Fruit fly (Drosophila melanogaster): Measurements from ENCODE around the gene CG10588.

Gene CG10588

dm6 chr3L:20944180-20944579 is 12.6 kb upstream of the CG10588 start (continued):
- TF ChIP-seq Doc3 (GFP tag; IDR thresholded peaks at IDR 0.05; ENCODE audit: partially characterized antibody) (no peak), Oaz (GFP tag; IDR thresholded peaks at IDR 0.05) (no peak), zen2 (GFP tag; IDR thresholded peaks at IDR 0.05; ENCODE audit: partially characterized antibody) (no peak), CG16813 (GFP tag; IDR thresholded peaks at IDR 0.05; ENCODE audit: partially characterized antibody) (no peak), Ravus (GFP tag; IDR thresholded peaks at IDR 0.05) (no peak), dimm (GFP tag; IDR thresholded peaks at IDR 0.05) (no peak), run (tag; optimal IDR thresholded peaks at IDR 0.05) (no peak), CG1602 (GFP tag; optimal IDR thresholded peaks at IDR 0.05) (no peak), CG15514 (GFP tag; optimal IDR thresholded peaks at IDR 0.05) (no peak), CG4820 (GFP tag; optimal IDR thresholded peaks at IDR 0.05) (no peak), Rx (GFP tag; IDR thresholded peaks at IDR 0.05) (no peak), Pdp1 (GFP tag; optimal IDR thresholded peaks at IDR 0.05) (no peak), CG17328 (GFP tag; IDR thresholded peaks at IDR 0.05) (no peak), CG12299 (tag; optimal IDR thresholded peaks at IDR 0.05) (no peak), fru (optimal IDR thresholded peaks at IDR 0.05) (no peak), CG10543 (GFP tag; optimal IDR thresholded peaks at IDR 0.05) (no peak), rib (GFP tag; IDR thresholded peaks at IDR 0.05) (no peak), fd102C (GFP tag; optimal IDR thresholded peaks at IDR 0.05) (peak; percentile 47), CG3995 (GFP tag; optimal IDR thresholded peaks at IDR 0.05) (no peak), CG2875 (GFP tag; optimal IDR thresholded peaks at IDR 0.05) (peak; percentile 42), CG8924 (tag; optimal IDR thresholded peaks at IDR 0.05) (peak; percentile 43), CG5953 (GFP tag; IDR thresholded peaks at IDR 0.05) (no peak), CG8765 (GFP tag; IDR thresholded peaks at IDR 0.05) (no peak), wek (GFP tag; optimal IDR thresholded peaks at IDR 0.05) (peak; percentile 66), Neu2 (GFP tag; optimal IDR thresholded peaks at IDR 0.05; ENCODE audit: borderline replicate concordance) (no peak), ken (GFP tag; IDR thresholded peaks at IDR 0.05) (no peak), CG3726 (GFP tag; IDR thresholded peaks at IDR 0.05) (no peak), row (GFP tag; IDR thresholded peaks at IDR 0.05) (no peak), klu (GFP tag; IDR thresholded peaks at IDR 0.05) (no peak), kah (GFP tag; optimal IDR thresholded peaks at IDR 0.05) (no peak), NC2α (GFP tag; optimal IDR thresholded peaks at IDR 0.05) (no peak)

DNA sequence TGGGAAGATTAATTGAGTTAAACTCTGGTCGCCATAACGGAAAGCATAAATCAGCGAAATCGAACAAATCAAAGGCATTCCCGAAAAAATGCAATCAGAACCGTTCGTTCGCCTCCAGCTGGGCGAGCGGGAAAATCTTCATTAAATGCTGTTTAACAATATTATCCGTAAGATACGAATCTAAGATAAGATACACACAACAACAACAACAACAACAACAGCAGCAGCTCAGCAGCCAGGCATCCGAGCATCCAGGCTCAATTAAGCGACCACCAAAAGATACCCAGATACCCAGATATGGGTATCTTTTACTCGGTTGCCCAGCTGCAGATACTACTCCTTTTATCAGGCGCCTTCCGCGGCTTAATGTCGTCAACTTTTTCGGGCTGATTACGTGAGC is 10.7 kb upstream of the CG10588 start:
- peak; percentile 52 for TF ChIP-seq Ets65A (GFP tag)
- no peak for TF ChIP-seq CG2712 (tag; optimal IDR thresholded peaks at IDR 0.05)
- TF ChIP-seq CG14441 (GFP tag; IDR thresholded peaks at IDR 0.05), result no peak
- TF ChIP-seq pita (GFP tag; optimal IDR thresholded peaks at IDR 0.05), result no peak
- no peak for TF ChIP-seq pfk (GFP tag; optimal IDR thresholded peaks at IDR 0.05)
- no peak for TF ChIP-seq sens (GFP tag)
- no peak for TF ChIP-seq NC2β (GFP tag; optimal IDR thresholded peaks at IDR 0.05)
- no peak for TF ChIP-seq pan (optimal IDR thresholded peaks at IDR 0.05)
- no peak for TF ChIP-seq pan (GFP tag; optimal IDR thresholded peaks at IDR 0.05 in 1 of 2, IDR thresholded peaks at IDR 0.05 in 1 of 2)
- peak; percentile 67 for TF ChIP-seq grn (GFP tag; optimal IDR thresholded peaks at IDR 0.05)
- TF ChIP-seq Xbp1 (GFP tag; optimal IDR thresholded peaks at IDR 0.05), result no peak
- peak; percentile 63 for TF ChIP-seq CG4360 (GFP tag; IDR thresholded peaks at IDR 0.05)
- peak; percentile 16; the same call in 1 of the 2 replicates for TF ChIP-seq Awh (GFP tag; IDR thresholded peaks at IDR 0.05)

All from whole organism, embryonic.